Worm (Caenorhabditis elegans) whole organism, young adult: Measurements from ENCODE around the gene cyp-13A4.

ENCODE experiments used
- B0261.1 ChIP-seq: sonication (generic microtip); optimal IDR thresholded peaks from 2 replicates; lab custom pipeline; 2016; ENCODE audit warnings: mild to moderate bottlenecking, missing genetic modification characterization, moderate library complexity, missing compliant biosample characterization
- C17E4.6 ChIP-seq: fragments of 200-800 bp; sonication (Bioruptor generic); IDR thresholded peaks from 2 replicates; pipeline ENCODE4 v1.3.6; 2022; ENCODE audit warnings: missing genetic modification reagents, missing genetic modification characterization, missing compliant biosample characterization
- F37B4.10 ChIP-seq: fragments of 200-800 bp; sonication (Bioruptor generic); IDR thresholded peaks from 2 replicates; pipeline ENCODE4 v1.3.6; 2022; ENCODE audit warnings: missing genetic modification characterization, missing compliant biosample characterization
- F39B2.1 ChIP-seq: fragments of 200-800 bp; sonication (Bioruptor generic); IDR thresholded peaks from 2 replicates; pipeline ENCODE4 v1.3.6; 2022; ENCODE audit warnings: missing genetic modification reagents, missing genetic modification characterization, missing compliant biosample characterization
- T07F8.4 ChIP-seq: sonication (generic microtip); optimal IDR thresholded peaks from 2 replicates; lab custom pipeline; 2016; ENCODE audit warnings: mild to moderate bottlenecking, missing genetic modification characterization, moderate library complexity, missing compliant biosample characterization
- T26A5.8 ChIP-seq: sonication (generic microtip); optimal IDR thresholded peaks from 2 replicates; lab custom pipeline; 2016; ENCODE audit warnings: missing genetic modification characterization, missing compliant biosample characterization
- Y53F4B.3 ChIP-seq: fragments of 200-800 bp; sonication (Bioruptor generic); IDR thresholded peaks from 2 replicates; pipeline ENCODE4 v1.3.6; 2022; ENCODE audit warnings: missing genetic modification reagents, missing genetic modification characterization, missing compliant biosample characterization
- Y67H2A.10 ChIP-seq: fragments of 200-800 bp; sonication (Bioruptor generic); conservative IDR thresholded peaks from 2 replicates; pipeline ENCODE4 v1.3.6; 2022; ENCODE audit warnings: missing genetic modification reagents, missing genetic modification characterization, missing compliant biosample characterization
- Y95B8A.8 ChIP-seq: fragments of 200-800 bp; sonication (Bioruptor generic); IDR thresholded peaks from 2 replicates; pipeline ENCODE4 v1.3.6; 2022; ENCODE audit warnings: missing genetic modification reagents, missing genetic modification characterization, missing compliant biosample characterization
- aptf-3 ChIP-seq: fragments of 200-800 bp; sonication (Bioruptor generic); IDR thresholded peaks from 2 replicates; pipeline ENCODE4 v1.3.6; 2022; ENCODE audit warnings: missing genetic modification characterization, missing compliant biosample characterization
- atf-7 ChIP-seq: sonication (generic microtip); optimal IDR thresholded peaks from 2 replicates; lab custom pipeline; 2017; ENCODE audit warnings: mild to moderate bottlenecking, missing genetic modification characterization, missing compliant biosample characterization
- athp-1 ChIP-seq: sonication (generic microtip); optimal IDR thresholded peaks from 2 replicates; lab custom pipeline; 2017; ENCODE audit warnings: mild to moderate bottlenecking, missing genetic modification characterization, missing compliant biosample characterization
- cebp-1 ChIP-seq, 2 experiments: fragments of 200-800 bp in 1 of 2; sonication (Bioruptor generic) in 1 of 2; sonication (generic microtip) in 1 of 2; IDR thresholded peaks in 1 of 2; optimal IDR thresholded peaks in 1 of 2; 2 replicates each; pipeline versions ENCODE4 v1.3.6 to Lab custom; 2017 to 2022; ENCODE audit warnings: missing compliant biosample characterization in 2 of 2, missing genetic modification characterization in 2 of 2, mild to moderate bottlenecking in 1 of 2, missing genetic modification reagents in 1 of 2, moderate library complexity in 1 of 2
- cebp-2 ChIP-seq: fragments of 200-800 bp; sonication (Bioruptor generic); IDR thresholded peaks from 2 replicates; pipeline ENCODE4 v1.3.6; 2022; ENCODE audit warnings: missing genetic modification characterization, missing compliant biosample characterization
- dpl-1 ChIP-seq: fragments of 150-350 bp; optimal IDR thresholded peaks from 2 replicates; lab custom pipeline; 2014; ENCODE audit warnings: missing biosample characterization, missing genetic modification reagents, missing genetic modification characterization
- egl-18 ChIP-seq: fragments of 200-800 bp; sonication (Bioruptor generic); IDR thresholded peaks from 2 replicates; pipeline ENCODE4 v1.3.6; 2022; ENCODE audit warnings: missing genetic modification reagents, missing genetic modification characterization, missing compliant biosample characterization
- ekl-4 ChIP-seq: fragments of 200-800 bp; sonication (Bioruptor generic); IDR thresholded peaks from 2 replicates; pipeline ENCODE4 v1.3.6; 2022; ENCODE audit warnings: missing genetic modification reagents, missing genetic modification characterization, missing compliant biosample characterization
- ets-4 ChIP-seq: fragments of 200-800 bp; sonication (Bioruptor generic); optimal IDR thresholded peaks from 2 replicates; lab custom pipeline; 2018; ENCODE audit warnings: mild to moderate bottlenecking, missing genetic modification characterization, missing compliant biosample characterization
- him-1 ChIP-seq: sonication (generic microtip); optimal IDR thresholded peaks from 2 replicates; lab custom pipeline; 2016; ENCODE audit warnings: missing genotype, missing genetic modification reagents, missing genetic modification characterization, missing compliant biosample characterization
- hlh-26 ChIP-seq: fragments of 200-800 bp; sonication (Bioruptor generic); conservative IDR thresholded peaks from 2 replicates; pipeline ENCODE4 v1.3.6; 2022; ENCODE audit warnings: missing genetic modification reagents, missing genetic modification characterization, missing compliant biosample characterization
- hmg-20 ChIP-seq: fragments of 200-800 bp; sonication (Bioruptor generic); IDR thresholded peaks from 2 replicates; pipeline ENCODE4 v1.3.6; 2022; ENCODE audit warnings: missing genetic modification reagents, missing genetic modification characterization, missing compliant biosample characterization
- lag-1 ChIP-seq: fragments of 200-800 bp; sonication (Bioruptor generic); IDR thresholded peaks from 2 replicates; pipeline ENCODE4 v1.3.6; 2022; ENCODE audit warnings: missing genetic modification reagents, missing genetic modification characterization, missing compliant biosample characterization
- lin-40 ChIP-seq: sonication (generic microtip); optimal IDR thresholded peaks from 2 replicates; lab custom pipeline; 2016; ENCODE audit warnings: missing genetic modification characterization, mild to moderate bottlenecking, missing compliant biosample characterization, missing genotype, missing genetic modification reagents
- lir-1 ChIP-seq: fragments of 200-800 bp; sonication (Bioruptor generic); conservative IDR thresholded peaks from 2 replicates; pipeline ENCODE4 v1.3.6; 2022; ENCODE audit warnings: missing genetic modification reagents, missing genetic modification characterization, missing compliant biosample characterization
- madf-6 ChIP-seq: fragments of 200-800 bp; sonication (Bioruptor generic); IDR thresholded peaks from 2 replicates; pipeline ENCODE4 v1.3.6; 2022; ENCODE audit warnings: missing genetic modification reagents, missing genetic modification characterization, missing compliant biosample characterization
- madf-8 ChIP-seq: fragments of 200-800 bp; sonication (Bioruptor generic); conservative IDR thresholded peaks from 2 replicates; pipeline ENCODE4 v1.3.6; 2022; ENCODE audit warnings: missing genetic modification reagents, missing genetic modification characterization, missing compliant biosample characterization
- mcd-1 ChIP-seq: fragments of 200-800 bp; sonication (Bioruptor generic); IDR thresholded peaks from 2 replicates; pipeline ENCODE4 v1.3.6; 2022; ENCODE audit warnings: missing genetic modification reagents, missing genetic modification characterization, missing compliant biosample characterization
- mxl-1 ChIP-seq: sonication (generic microtip); optimal IDR thresholded peaks from 2 replicates; lab custom pipeline; 2016; ENCODE audit warnings: missing genetic modification characterization, missing compliant biosample characterization
- nfya-2 ChIP-seq: fragments of 200-800 bp; sonication (Bioruptor generic); IDR thresholded peaks from 2 replicates; pipeline ENCODE4 v1.3.6; 2022; ENCODE audit warnings: missing genetic modification reagents, missing genetic modification characterization, missing compliant biosample characterization
- nhr-120 ChIP-seq: fragments of 200-800 bp; sonication (Bioruptor generic); IDR thresholded peaks from 2 replicates; pipeline ENCODE4 v1.3.6; 2022; ENCODE audit warnings: missing genetic modification characterization, missing compliant biosample characterization
- nhr-27 ChIP-seq: fragments of 200-800 bp; sonication (Bioruptor generic); optimal IDR thresholded peaks from 2 replicates; lab custom pipeline; 2018; ENCODE audit warnings: mild to moderate bottlenecking, missing genetic modification characterization, moderate library complexity, missing compliant biosample characterization
- nhr-90 ChIP-seq: sonication (generic microtip); optimal IDR thresholded peaks from 2 replicates; lab custom pipeline; 2016; ENCODE audit warnings: missing genotype, mild to moderate bottlenecking, missing genetic modification characterization, missing compliant biosample characterization
- pbrm-1 ChIP-seq: fragments of 200-800 bp; sonication (Bioruptor generic); IDR thresholded peaks from 2 replicates; pipeline ENCODE4 v1.3.6; 2022; ENCODE audit warnings: missing genetic modification reagents, missing genetic modification characterization, missing compliant biosample characterization
- pha-4 ChIP-seq: fragments of 150-350 bp; sonication (generic microtip); optimal IDR thresholded peaks from 2 replicates; lab custom pipeline; 2014; ENCODE audit warnings: missing biosample characterization, missing genetic modification reagents, missing genetic modification characterization
- rec-8 ChIP-seq, 2 experiments: sonication (generic microtip); optimal IDR thresholded peaks; 2 replicates each; lab custom pipeline; 2016; ENCODE audit warnings: mild to moderate bottlenecking in 2 of 2, missing genetic modification characterization in 2 of 2, missing genetic modification reagents in 2 of 2, missing genotype in 2 of 2, missing biosample characterization in 1 of 2, missing compliant biosample characterization in 1 of 2, moderate library complexity in 1 of 2
- repo-1 ChIP-seq: sonication (generic microtip); optimal IDR thresholded peaks from 2 replicates; lab custom pipeline; 2017; ENCODE audit warnings: mild to moderate bottlenecking, missing genetic modification characterization, missing compliant biosample characterization
- rpc-1 ChIP-seq, 2 experiments: fragments of 150-350 bp in 1 of 2; sonication (generic microtip) in 1 of 2; optimal IDR thresholded peaks; 2 replicates each; lab custom pipeline; 2014 to 2018; ENCODE audit warnings: missing biosample characterization in 1 of 2, missing genetic modification characterization in 1 of 2, missing genetic modification reagents in 1 of 2, missing genotype in 1 of 2
- sdz-38 ChIP-seq: sonication (generic microtip); optimal IDR thresholded peaks from 2 replicates; lab custom pipeline; 2016; ENCODE audit warnings: missing genotype, missing genetic modification characterization, missing compliant biosample characterization
- sea-2 ChIP-seq: fragments of 200-800 bp; sonication (Bioruptor generic); IDR thresholded peaks from 2 replicates; pipeline ENCODE4 v1.3.6; 2022; ENCODE audit warnings: missing genetic modification characterization, missing compliant biosample characterization
- snpc-4 ChIP-seq, 5 experiments: fragments of 150-350 bp in 1 of 5; sonication (generic microtip) in 4 of 5; optimal IDR thresholded peaks; 2 replicates each; lab custom pipeline; 2014 to 2018; ENCODE audit warnings: missing genetic modification characterization in 5 of 5, missing biosample characterization in 3 of 5, antibody characterized with exemption in 2 of 5, mild to moderate bottlenecking in 2 of 5, missing compliant biosample characterization in 2 of 5, missing genotype in 2 of 5, moderate library complexity in 2 of 5, missing genetic modification reagents in 1 of 5
- somi-1 ChIP-seq: fragments of 200-800 bp; sonication (Bioruptor generic); optimal IDR thresholded peaks from 2 replicates; lab custom pipeline; 2018; ENCODE audit warnings: mild to moderate bottlenecking, missing genetic modification characterization, missing compliant biosample characterization
- sptf-2 ChIP-seq: fragments of 200-800 bp; sonication (Bioruptor generic); optimal IDR thresholded peaks from 2 replicates; lab custom pipeline; 2018; ENCODE audit warnings: mild to moderate bottlenecking, missing genetic modification characterization, missing compliant biosample characterization
- tbp1 ChIP-seq: fragments of 200-800 bp; sonication (Bioruptor generic); optimal IDR thresholded peaks from 2 replicates; lab custom pipeline; 2018; ENCODE audit warnings: mild to moderate bottlenecking, missing genetic modification characterization, missing compliant biosample characterization
- tlf-1 ChIP-seq: fragments of 200-800 bp; sonication (Bioruptor generic); optimal IDR thresholded peaks from 2 replicates; lab custom pipeline; 2018; ENCODE audit warnings: mild to moderate bottlenecking, missing genetic modification characterization, missing compliant biosample characterization
- xnd-1 ChIP-seq: sonication (generic microtip); optimal IDR thresholded peaks from 2 replicates; lab custom pipeline; 2016; ENCODE audit warnings: missing genotype, missing genetic modification reagents, missing genetic modification characterization, missing compliant biosample characterization
- ztf-22 ChIP-seq: fragments of 200-800 bp; sonication (Bioruptor generic); optimal IDR thresholded peaks from 2 replicates; lab custom pipeline; 2018; ENCODE audit warnings: mild to moderate bottlenecking, missing genetic modification characterization, moderate library complexity, missing compliant biosample characterization
- ztf-6 ChIP-seq: fragments of 200-800 bp; sonication (Bioruptor generic); IDR thresholded peaks from 2 replicates; pipeline ENCODE4 v1.3.6; 2022; ENCODE audit warnings: missing genetic modification reagents, missing genetic modification characterization, missing compliant biosample characterization

cyp-13A4 gene

ce11 chrII:9769797-9770520, 27.6 kb downstream of the cyp-13A4 start, which contains the start of gene aqp-10 (continued):
- TF ChIP-seq athp-1 (tag; lab: Kevin White, UChicago) (no peak), rec-8 (tag; optimal IDR thresholded peaks at IDR 0.05; lab: Kevin White, UChicago) (no peak), him-1 (tag; lab: Kevin White, UChicago) (no peak), madf-6 (GFP tag; lab: Robert Waterston, UW) (no peak), atf-7 (peak; percentile 54), repo-1 (peak; percentile 67), hlh-26 (GFP tag; lab: Robert Waterston, UW) (no peak), snpc-4 (GFP tag; optimal IDR thresholded peaks at IDR 0.05; lab: Kevin White, UChicago) (no peak), snpc-4 (tag; optimal IDR thresholded peaks at IDR 0.05; lab: Kevin White, UChicago) (peak in 2 of 4 experiments; percentile 34 to 47), B0261.1 (no peak), lin-40 (tag; lab: Kevin White, UChicago) (peak; percentile 11), rpc-1 (optimal IDR thresholded peaks at IDR 0.05; lab: Kevin White, UChicago) (no peak), rpc-1 (tag; optimal IDR thresholded peaks at IDR 0.05; lab: Kevin White, UChicago) (no peak), tlf-1 (GFP tag; lab: Kevin White, UChicago) (no peak), cebp-1 (GFP tag; IDR thresholded peaks at IDR 0.05; lab: Robert Waterston, UW) (no peak), cebp-1 (tag; optimal IDR thresholded peaks at IDR 0.05; lab: Kevin White, UChicago) (peak; percentile 60), Y95B8A.8 (GFP tag; lab: Robert Waterston, UW) (no peak), cebp-2 (GFP tag; lab: Robert Waterston, UW) (no peak), sea-2 (GFP tag; lab: Robert Waterston, UW) (no peak), nhr-120 (GFP tag; lab: Robert Waterston, UW) (no peak), hmg-20 (no peak), dpl-1 (no peak), egl-18 (GFP tag; lab: Robert Waterston, UW) (no peak), aptf-3 (GFP tag; lab: Robert Waterston, UW) (no peak), ztf-6 (GFP tag; lab: Robert Waterston, UW) (no peak), ztf-22 (GFP tag; lab: Kevin White, UChicago) (no peak), Y67H2A.10 (GFP tag; lab: Robert Waterston, UW) (no peak), mcd-1 (0 out of 2 replicates have a peak, but pooled peaks have one; percentile 26), T26A5.8 (tag; lab: Kevin White, UChicago) (no peak), somi-1 (GFP tag; lab: Kevin White, UChicago) (peak; percentile 19), T07F8.4 (tag; lab: Kevin White, UChicago) (no peak), xnd-1 (tag; lab: Kevin White, UChicago) (no peak), lag-1 (GFP tag; lab: Robert Waterston, UW) (no peak), F37B4.10 (GFP tag; lab: Robert Waterston, UW) (no peak), pha-4 (no peak), ets-4 (GFP tag; lab: Kevin White, UChicago) (no peak), nfya-2 (GFP tag; lab: Robert Waterston, UW) (no peak), sdz-38 (no peak), nhr-90 (tag; lab: Kevin White, UChicago) (no peak), lir-1 (GFP tag; lab: Robert Waterston, UW) (no peak), pbrm-1 (GFP tag; lab: Robert Waterston, UW) (0 out of 2 replicates have a peak, but pooled peaks have one; percentile 34), Y53F4B.3 (GFP tag; lab: Robert Waterston, UW) (no peak), ekl-4 (no peak), madf-8 (GFP tag; lab: Robert Waterston, UW) (no peak), sptf-2 (GFP tag; lab: Kevin White, UChicago) (no peak), mxl-1 (no peak), tbp1 (GFP tag; lab: Kevin White, UChicago) (peak; percentile 29), F39B2.1 (GFP tag; lab: Robert Waterston, UW) (no peak), C17E4.6 (GFP tag; lab: Robert Waterston, UW) (no peak), nhr-27 (tag; lab: Kevin White, UChicago) (no peak)
